Worm (Caenorhabditis elegans) whole organism, L4 larva: ENCODE results near the gene sdn-1.

Experiments used
- ceh-28 ChIP-seq: fragments of 150-350 bp; optimal IDR thresholded peaks from 2 replicates; lab custom pipeline; 2014; ENCODE audit warnings: missing biosample characterization, missing genetic modification reagents, missing genetic modification characterization
- nhr-102 ChIP-seq: sonication (generic microtip); optimal IDR thresholded peaks from 2 replicates; lab custom pipeline; 2016; ENCODE audit warnings: mild to moderate bottlenecking, missing genetic modification characterization, moderate library complexity, missing compliant biosample characterization

- TF ChIP-seq ceh-28 (tag; lab: Kevin White, UChicago) (no peak), nhr-102 (tag; lab: Kevin White, UChicago) (no peak)
These were observed 732 bp upstream of the sdn-1 start for ce11 chrX:10593756-10594376.
